Fruit fly (Drosophila melanogaster) whole organism, embryonic: ENCODE results near the gene Prim2.

Experiments used
- Adf1 ChIP-seq: fragments of 200-800 bp; sonication (Bioruptor generic); IDR thresholded peaks from 2 replicates; pipeline ENCODE4 v1.3.6; 2022; ENCODE audit warnings: missing biosample characterization, missing genetic modification characterization
- BEAF-32 ChIP-seq: fragments of 200-800 bp; sonication (Bioruptor generic); optimal IDR thresholded peaks from 3 replicates; lab custom pipeline; 2017; ENCODE audit warnings: missing biosample characterization, missing genetic modification characterization, mild to moderate bottlenecking, moderate library complexity, missing genetic modification reagents
- Blimp-1 ChIP-seq: fragments of 200-800 bp; sonication (Bioruptor generic); optimal IDR thresholded peaks from 3 replicates; lab custom pipeline; 2018; ENCODE audit warnings: missing biosample characterization, missing genetic modification characterization, mild to moderate bottlenecking, moderate library complexity, missing genetic modification reagents
- CG10267 ChIP-seq: fragments of 200-800 bp; sonication (Bioruptor generic); optimal IDR thresholded peaks from 2 replicates; lab custom pipeline; 2018; ENCODE audit warnings: missing biosample characterization, mild to moderate bottlenecking, missing genetic modification characterization, moderate library complexity
- CG11560 ChIP-seq: fragments of 200-800 bp; sonication (Bioruptor generic); IDR thresholded peaks from 3 replicates; pipeline ENCODE4 v1.3.6; 2022; ENCODE audit warnings: missing biosample characterization, missing genetic modification characterization
- CG11695 ChIP-seq: fragments of 200-800 bp; sonication (Bioruptor generic); IDR thresholded peaks from 3 replicates; pipeline ENCODE4 v1.3.6; 2022; ENCODE audit warnings: missing biosample characterization, missing genetic modification characterization
- CG12104 ChIP-seq: fragments of 200-800 bp; sonication (Bioruptor generic); optimal IDR thresholded peaks from 3 replicates; lab custom pipeline; 2016; ENCODE audit warnings: missing biosample characterization, missing genetic modification characterization
- CG13296 ChIP-seq: fragments of 200-800 bp; sonication (Bioruptor generic); optimal IDR thresholded peaks from 3 replicates; lab custom pipeline; 2018; ENCODE audit warnings: missing biosample characterization, mild to moderate bottlenecking, missing genetic modification characterization
- CG14014 ChIP-seq: fragments of 200-800 bp; sonication (Bioruptor generic); IDR thresholded peaks from 2 replicates; pipeline ENCODE4 v1.3.6; 2022; ENCODE audit warnings: missing biosample characterization, missing genetic modification characterization
- CG15601 ChIP-seq: fragments of 200-800 bp; sonication (Bioruptor generic); optimal IDR thresholded peaks from 3 replicates; lab custom pipeline; 2019; ENCODE audit warnings: missing biosample characterization, mild to moderate bottlenecking, missing genetic modification characterization, moderate library complexity
- CG17361 ChIP-seq: fragments of 200-800 bp; sonication (Bioruptor generic); IDR thresholded peaks from 3 replicates; pipeline ENCODE4 v1.3.6; 2022; ENCODE audit warnings: missing biosample characterization, missing genetic modification characterization
- CG18619 ChIP-seq: fragments of 200-800 bp; sonication (Bioruptor generic); optimal IDR thresholded peaks from 3 replicates; lab custom pipeline; 2017; ENCODE audit warnings: missing biosample characterization, mild to moderate bottlenecking, missing genetic modification characterization
- CG2712 ChIP-seq: fragments of 200-800 bp; optimal IDR thresholded peaks from 3 replicates; lab custom pipeline; 2019; ENCODE audit warnings: missing biosample characterization, mild to moderate bottlenecking, missing genetic modification characterization, moderate library complexity
- CG31365 ChIP-seq: fragments of 200-800 bp; sonication (Bioruptor generic); optimal IDR thresholded peaks from 2 replicates; lab custom pipeline; 2018; ENCODE audit warnings: missing biosample characterization, mild to moderate bottlenecking, missing genetic modification characterization
- CG3163 ChIP-seq: fragments of 200-800 bp; sonication (Bioruptor generic); optimal IDR thresholded peaks from 3 replicates; lab custom pipeline; 2016; ENCODE audit warnings: missing biosample characterization, missing genetic modification characterization
- CG32767 ChIP-seq: fragments of 200-800 bp; sonication (Bioruptor generic); IDR thresholded peaks from 2 replicates; pipeline ENCODE4 v1.3.6; 2022; ENCODE audit warnings: missing biosample characterization, missing genetic modification characterization
- CG3407 ChIP-seq: fragments of 200-800 bp; sonication (Bioruptor generic); optimal IDR thresholded peaks from 2 replicates; lab custom pipeline; 2018; ENCODE audit warnings: missing biosample characterization, mild to moderate bottlenecking, missing genetic modification characterization
- CG3847 ChIP-seq: fragments of 200-800 bp; sonication (Bioruptor generic); IDR thresholded peaks from 2 replicates; pipeline ENCODE4 v1.3.6; 2022; ENCODE audit warnings: missing biosample characterization, missing genetic modification characterization
- CG3995 ChIP-seq: fragments of 200-800 bp; sonication (Bioruptor generic); optimal IDR thresholded peaks from 3 replicates; lab custom pipeline; 2016; ENCODE audit warnings: missing biosample characterization, missing genetic modification characterization
- CG4854 ChIP-seq: fragments of 200-800 bp; sonication (Bioruptor generic); optimal IDR thresholded peaks from 2 replicates; lab custom pipeline; 2016; ENCODE audit warnings: missing biosample characterization, missing genetic modification characterization, inconsistent platforms
- CG6765 ChIP-seq: fragments of 200-800 bp; sonication (Bioruptor generic); optimal IDR thresholded peaks from 3 replicates; lab custom pipeline; 2017; ENCODE audit warnings: missing biosample characterization, mild to moderate bottlenecking, missing genetic modification characterization
- CG9437 ChIP-seq: fragments of 200-800 bp; sonication (Bioruptor generic); optimal IDR thresholded peaks from 2 replicates; lab custom pipeline; 2018; ENCODE audit warnings: missing biosample characterization, mild to moderate bottlenecking, missing genetic modification characterization
- Doc2 ChIP-seq: fragments of 200-800 bp; sonication (Bioruptor generic); IDR thresholded peaks from 2 replicates; pipeline ENCODE4 v1.3.6; 2022; ENCODE audit warnings: missing biosample characterization, missing genetic modification characterization
- Eip74EF ChIP-seq, 2 experiments: fragments of 200-800 bp in 1 of 2; fragments of >200 bp in 1 of 2; sonication (Bioruptor generic) in 1 of 2; optimal IDR thresholded peaks; 2 replicates each; lab custom pipeline; 2017 to 2019; ENCODE audit warnings: missing biosample characterization in 2 of 2, missing genetic modification characterization in 2 of 2, mild to moderate bottlenecking in 1 of 2, moderate library complexity in 1 of 2
- Hmx ChIP-seq: fragments of 200-800 bp; sonication (Bioruptor generic); optimal IDR thresholded peaks from 2 replicates; lab custom pipeline; 2016; ENCODE audit warnings: missing biosample characterization, missing genetic modification characterization
- Hr78 ChIP-seq, 2 experiments: fragments of 200-800 bp in 1 of 2; fragments of >200 bp in 1 of 2; sonication (Bioruptor generic) in 1 of 2; optimal IDR thresholded peaks; 2 replicates each; lab custom pipeline; 2017 to 2019; ENCODE audit warnings: missing biosample characterization in 2 of 2, missing genetic modification characterization in 2 of 2, mild to moderate bottlenecking in 1 of 2, moderate library complexity in 1 of 2
- MESR4 ChIP-seq: fragments of 200-800 bp; sonication (Bioruptor generic); optimal IDR thresholded peaks from 2 replicates; lab custom pipeline; 2018; ENCODE audit warnings: missing biosample characterization, mild to moderate bottlenecking, missing genetic modification characterization, moderate library complexity
- Med ChIP-seq: fragments of 200-800 bp; sonication (Bioruptor generic); peaks from one replicate; lab custom pipeline; 2016; ENCODE audit warnings: missing biosample characterization, missing genetic modification characterization, mild to moderate bottlenecking, inconsistent platforms, moderate library complexity
- Pdp1 ChIP-seq, 2 experiments: fragments of 200-800 bp; sonication (Bioruptor generic); optimal IDR thresholded peaks; 3 replicates each; lab custom pipeline; 2016; ENCODE audit warnings: missing biosample characterization in 2 of 2, missing genetic modification characterization in 2 of 2, mild to moderate bottlenecking in 1 of 2, moderate library complexity in 1 of 2
- Scr ChIP-seq: fragments of 200-800 bp; sonication (Bioruptor generic); IDR thresholded peaks from 2 replicates; pipeline ENCODE4 v1.3.6; 2022; ENCODE audit warnings: missing biosample characterization, missing genetic modification characterization; ENCODE audit not compliant: partially characterized antibody
- crc ChIP-seq: fragments of 200-800 bp; sonication (Bioruptor generic); optimal IDR thresholded peaks from 2 replicates; lab custom pipeline; 2016; ENCODE audit warnings: missing biosample characterization, missing genetic modification characterization
- lab ChIP-seq: fragments of 200-800 bp; sonication (Bioruptor generic); optimal IDR thresholded peaks from 3 replicates; lab custom pipeline; 2017; ENCODE audit warnings: missing biosample characterization, missing genetic modification characterization, mild to moderate bottlenecking, moderate library complexity, missing genetic modification reagents
- nom ChIP-seq: fragments of 200-800 bp; sonication (Bioruptor generic); optimal IDR thresholded peaks from 2 replicates; lab custom pipeline; 2017; ENCODE audit warnings: missing biosample characterization, missing genetic modification characterization, mild to moderate bottlenecking, moderate library complexity, missing genetic modification reagents
- onecut ChIP-seq: fragments of 200-800 bp; sonication (Bioruptor generic); IDR thresholded peaks from 2 replicates; pipeline ENCODE4 v1.3.6; 2022; ENCODE audit warnings: missing biosample characterization, missing genetic modification characterization
- pfk ChIP-seq: fragments of 200-800 bp; sonication (Bioruptor generic); optimal IDR thresholded peaks from 2 replicates; lab custom pipeline; 2018; ENCODE audit warnings: missing biosample characterization, mild to moderate bottlenecking, missing genetic modification characterization, moderate library complexity
- pzg ChIP-seq: fragments of 200-800 bp; sonication (Bioruptor generic); optimal IDR thresholded peaks from 3 replicates; lab custom pipeline; 2018; ENCODE audit warnings: missing biosample characterization, mild to moderate bottlenecking, missing genetic modification characterization, moderate library complexity
- scrt ChIP-seq: fragments of 200-800 bp; sonication (Bioruptor generic); optimal IDR thresholded peaks from 2 replicates; lab custom pipeline; 2018; ENCODE audit warnings: missing biosample characterization, mild to moderate bottlenecking, missing genetic modification characterization, moderate library complexity
- sens ChIP-seq: fragments of 200-800 bp; sonication (Bioruptor generic); peaks from one replicate; lab custom pipeline; 2016; ENCODE audit warnings: missing biosample characterization, missing genetic modification characterization
- sens-2 ChIP-seq: fragments of 200-800 bp; sonication (Bioruptor generic); IDR thresholded peaks from 2 replicates; pipeline ENCODE4 v1.3.6; 2022; ENCODE audit warnings: missing biosample characterization, missing genetic modification characterization
- shn ChIP-seq: fragments of 200-800 bp; sonication (Bioruptor generic); optimal IDR thresholded peaks from 3 replicates; lab custom pipeline; 2016; ENCODE audit warnings: missing biosample characterization, missing genetic modification characterization
- sna ChIP-seq: fragments of 200-800 bp; sonication (Bioruptor generic); IDR thresholded peaks from 2 replicates; pipeline ENCODE4 v1.3.6; 2022; ENCODE audit warnings: missing biosample characterization, missing genetic modification characterization; ENCODE audit not compliant: partially characterized antibody
- sqz ChIP-seq: fragments of 200-800 bp; sonication (Bioruptor generic); optimal IDR thresholded peaks from 3 replicates; lab custom pipeline; 2018; ENCODE audit warnings: missing biosample characterization, mild to moderate bottlenecking, missing genetic modification characterization
- sr ChIP-seq: fragments of 200-800 bp; sonication (Bioruptor generic); IDR thresholded peaks from 3 replicates; pipeline ENCODE4 v1.3.6; 2022; ENCODE audit warnings: missing biosample characterization, missing genetic modification characterization
- ssp ChIP-seq: fragments of 200-800 bp; sonication (Bioruptor generic); IDR thresholded peaks from 2 replicates; pipeline ENCODE4 v1.3.6; 2022; ENCODE audit warnings: missing biosample characterization, missing genetic modification characterization
- z ChIP-seq: fragments of 200-800 bp; sonication (Bioruptor generic); IDR thresholded peaks from 3 replicates; pipeline ENCODE4 v1.3.6; 2022; ENCODE audit warnings: missing biosample characterization, missing genetic modification characterization
- zen ChIP-seq: fragments of 200-800 bp; sonication (Bioruptor generic); optimal IDR thresholded peaks from 3 replicates; lab custom pipeline; 2018; ENCODE audit warnings: missing biosample characterization, mild to moderate bottlenecking, missing genetic modification characterization, moderate library complexity
- zfh2 ChIP-seq: fragments of 200-800 bp; sonication (Bioruptor generic); optimal IDR thresholded peaks from 2 replicates; lab custom pipeline; 2016; ENCODE audit warnings: missing biosample characterization, missing genetic modification characterization

The Prim2 gene

DNA sequence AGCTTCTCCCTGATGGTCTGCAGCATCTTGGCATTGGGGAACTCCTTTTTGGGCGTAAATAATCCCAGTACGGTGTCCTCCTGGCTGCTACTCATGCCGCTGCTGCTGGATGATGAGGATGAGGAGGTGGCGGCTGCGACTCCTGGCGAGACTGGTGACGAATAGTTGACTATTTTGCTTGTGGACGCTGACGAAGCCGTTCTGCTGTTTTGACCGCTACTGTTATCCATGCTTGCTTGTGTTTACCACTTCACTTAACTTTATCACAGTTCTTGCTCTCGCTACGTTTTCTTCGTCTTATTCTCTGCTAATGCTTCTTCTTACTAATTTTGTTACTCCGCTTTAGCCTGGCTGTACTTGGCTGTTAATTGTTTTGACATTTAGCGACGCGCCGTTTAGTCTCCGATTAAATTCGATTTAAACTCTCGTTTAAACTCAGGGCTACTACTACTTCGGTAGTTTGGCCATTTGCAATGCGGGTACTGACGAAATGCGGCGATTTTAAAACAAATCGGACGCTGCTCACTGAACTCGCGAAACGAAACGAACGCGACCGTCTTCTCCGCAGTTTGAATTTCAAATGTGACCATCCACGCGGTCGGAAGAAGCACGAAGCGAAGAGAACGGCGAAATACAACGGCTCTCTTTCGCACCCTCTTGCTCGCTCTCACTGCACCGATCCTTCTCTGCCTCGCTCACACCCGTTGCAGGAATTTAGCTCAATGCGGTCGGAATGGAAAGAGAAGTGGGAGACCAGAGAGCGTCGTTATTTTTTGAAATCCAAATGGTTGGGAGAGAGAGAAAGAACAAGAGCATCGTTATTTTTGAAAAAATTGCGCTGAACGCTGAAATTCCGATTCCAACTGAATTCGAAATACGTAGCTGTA, 39.9 kb upstream of the Prim2 start, which contains the start of gene trbl (continued):
- TF ChIP-seq CG32767 (GFP tag; lab: Robert Waterston, UW): no peak; the same call in 1 of the 2 replicates
- TF ChIP-seq z: peak; percentile 62; the same call in 1 of the 3 replicates
- TF ChIP-seq sr (GFP tag; lab: Robert Waterston, UW): no peak
- TF ChIP-seq Med (GFP tag; lab: Kevin White, UChicago): peak; percentile 83
- peak; percentile 53 for TF ChIP-seq CG13296 (GFP tag; lab: Kevin White, UChicago)
- peak; percentile 4 for TF ChIP-seq CG3995 (GFP tag; lab: Kevin White, UChicago)
- no peak for TF ChIP-seq Blimp-1 (GFP tag; lab: Kevin White, UChicago)
- 0 out of 2 replicates have a peak, but pooled peaks have one; percentile 55 for TF ChIP-seq sna (GFP tag; lab: Robert Waterston, UW)
- TF ChIP-seq CG10267 (tag; lab: Kevin White, UChicago): peak; percentile 53
- no peak for TF ChIP-seq CG17361 (GFP tag; lab: Robert Waterston, UW)
- TF ChIP-seq Doc2 (GFP tag; lab: Robert Waterston, UW): no peak
- peak; percentile 36 for TF ChIP-seq CG2712 (tag; lab: Kevin White, UChicago)
- no peak for TF ChIP-seq Pdp1 (GFP tag; optimal IDR thresholded peaks at IDR 0.05; lab: Kevin White, UChicago)
- peak; percentile 20 for TF ChIP-seq pzg (GFP tag; lab: Kevin White, UChicago)
- no peak for TF ChIP-seq CG18619 (GFP tag; lab: Kevin White, UChicago)
- peak; percentile 5 for TF ChIP-seq BEAF-32 (GFP tag; lab: Kevin White, UChicago)
- peak; percentile 52 for TF ChIP-seq pfk (GFP tag; lab: Kevin White, UChicago)
- TF ChIP-seq CG3847 (GFP tag; lab: Robert Waterston, UW): no peak
- TF ChIP-seq zen: peak; percentile 73
- peak; percentile 99 for TF ChIP-seq CG3163
- peak; percentile 58 for TF ChIP-seq nom
- peak; percentile 71 for TF ChIP-seq CG31365 (tag; lab: Kevin White, UChicago)
- TF ChIP-seq scrt (GFP tag; lab: Kevin White, UChicago): peak; percentile 6
- TF ChIP-seq Eip74EF (GFP tag; optimal IDR thresholded peaks at IDR 0.05; lab: Kevin White, UChicago): peak in 1 of 2 experiments; percentile 67
- TF ChIP-seq zfh2 (GFP tag; lab: Kevin White, UChicago): no peak
- no peak for TF ChIP-seq shn (GFP tag; lab: Kevin White, UChicago)
- peak; percentile 52 for TF ChIP-seq lab (GFP tag; lab: Kevin White, UChicago)
- TF ChIP-seq CG6765: peak; percentile 43
- peak in 1 of 2 experiments; percentile 44 for TF ChIP-seq Hr78 (GFP tag; optimal IDR thresholded peaks at IDR 0.05; lab: Kevin White, UChicago)
- peak; percentile 57 for TF ChIP-seq Scr (GFP tag; lab: Robert Waterston, UW)
- no peak for TF ChIP-seq CG12104 (GFP tag; lab: Kevin White, UChicago)
- TF ChIP-seq sens-2 (GFP tag; lab: Robert Waterston, UW): no peak
- TF ChIP-seq sqz (GFP tag; lab: Kevin White, UChicago): no peak
- no peak for TF ChIP-seq CG4854 (GFP tag; lab: Kevin White, UChicago)
- TF ChIP-seq Hmx (GFP tag; lab: Kevin White, UChicago): no peak
- no peak; the same call in 1 of the 2 replicates for TF ChIP-seq Adf1 (GFP tag; lab: Robert Waterston, UW)
- no peak for TF ChIP-seq ssp
- peak; percentile 24 for TF ChIP-seq CG3407 (GFP tag; lab: Kevin White, UChicago)
- peak; percentile 47 for TF ChIP-seq CG9437 (GFP tag; lab: Kevin White, UChicago)
- peak; percentile 34 for TF ChIP-seq sens
- no peak for TF ChIP-seq CG14014 (GFP tag; lab: Robert Waterston, UW)
- TF ChIP-seq crc (GFP tag; lab: Kevin White, UChicago): no peak
- TF ChIP-seq CG15601 (tag; lab: Kevin White, UChicago): no peak
- peak; percentile 27; the same call in 1 of the 2 replicates for TF ChIP-seq onecut
- peak; percentile 37 for TF ChIP-seq MESR4 (GFP tag; lab: Kevin White, UChicago)
- no peak for TF ChIP-seq CG11560 (tag; lab: Robert Waterston, UW)
- TF ChIP-seq CG11695 (GFP tag; lab: Robert Waterston, UW): no peak
